Worm (Caenorhabditis elegans): ENCODE measurements around the gene nep-9.

DNA sequence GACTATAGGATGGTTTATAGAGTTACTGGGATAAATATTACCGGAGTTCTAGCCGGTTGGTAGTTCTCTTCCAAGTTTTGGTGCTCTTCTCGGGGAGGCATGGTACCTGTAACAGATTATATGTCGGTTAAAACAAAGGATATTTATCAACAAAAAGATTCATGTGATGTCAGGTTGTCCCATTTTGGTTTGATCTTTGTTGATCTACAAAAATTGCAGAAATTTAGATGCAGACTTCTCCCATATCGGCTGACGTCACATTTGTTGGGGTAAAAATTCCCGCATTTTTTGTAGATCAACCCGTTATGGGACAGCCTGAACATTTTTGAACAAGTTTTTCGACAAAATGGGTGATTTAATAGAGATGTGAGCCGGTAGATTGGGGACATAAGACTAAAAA lies 31.0 kb downstream of the nep-9 start, which contains the start of gene Y49F6C.7:
- TF ChIP-seq ama-1 (optimal IDR thresholded peaks at IDR 0.05) (no peak), flt-1 (GFP tag; IDR thresholded peaks at IDR 0.05) (no peak), hmg-4 (GFP tag; optimal IDR thresholded peaks at IDR 0.05) (no peak), ceh-36 (tag; optimal IDR thresholded peaks at IDR 0.05) (no peak), B0310.2 (tag; optimal IDR thresholded peaks at IDR 0.05) (no peak), ceh-13 (GFP tag; optimal IDR thresholded peaks at IDR 0.05) (no peak), tbx-11 (GFP tag; IDR thresholded peaks at IDR 0.05) (no peak), hnd-1 (tag; optimal IDR thresholded peaks at IDR 0.05) (no peak)

Data from whole organism, early embryonic.